Worm (Caenorhabditis elegans) whole organism, L2 larva: ENCODE data around the gene F13B12.2.

Source experiments
- F13H6.1 ChIP-seq: sonication (generic microtip); optimal IDR thresholded peaks from 2 replicates; lab custom pipeline; 2016; ENCODE audit warnings: missing genetic modification characterization, missing compliant biosample characterization
- R02D3.7 ChIP-seq: fragments of 150-350 bp; optimal IDR thresholded peaks from 2 replicates; lab custom pipeline; 2014; ENCODE audit warnings: missing biosample characterization, missing genetic modification characterization
- Y55F3AM.14 ChIP-seq: fragments of 200-800 bp; sonication (Bioruptor generic); optimal IDR thresholded peaks from 2 replicates; lab custom pipeline; 2018; ENCODE audit warnings: mild to moderate bottlenecking, missing genetic modification characterization, missing compliant biosample characterization
- ZK546.5 ChIP-seq: sonication (generic microtip); optimal IDR thresholded peaks from 2 replicates; lab custom pipeline; 2017; ENCODE audit warnings: missing biosample characterization, missing genetic modification characterization
- alr-1 ChIP-seq: fragments of 150-350 bp; optimal IDR thresholded peaks from 2 replicates; lab custom pipeline; 2014; ENCODE audit warnings: missing biosample characterization, missing genetic modification characterization
- ama-1 ChIP-seq: fragments of 150-350 bp; optimal IDR thresholded peaks from 2 replicates; lab custom pipeline; 2018; ENCODE audit warnings: inconsistent platforms
- ceh-16 ChIP-seq: fragments of 150-350 bp; optimal IDR thresholded peaks from 2 replicates; lab custom pipeline; 2014; ENCODE audit warnings: missing biosample characterization, missing genetic modification characterization
- ceh-82 ChIP-seq: fragments of 150-350 bp; optimal IDR thresholded peaks from 2 replicates; lab custom pipeline; 2014; ENCODE audit warnings: missing biosample characterization, missing genetic modification characterization
- crh-2 ChIP-seq: sonication (generic microtip); optimal IDR thresholded peaks from 2 replicates; lab custom pipeline; 2017; ENCODE audit warnings: missing biosample characterization, missing genetic modification characterization
- egl-27 ChIP-seq: sonication (generic microtip); optimal IDR thresholded peaks from 3 replicates; lab custom pipeline; 2017; ENCODE audit warnings: missing biosample characterization, missing genetic modification reagents, missing genetic modification characterization
- elt-1 ChIP-seq: fragments of 150-350 bp; optimal IDR thresholded peaks from 2 replicates; lab custom pipeline; 2014; ENCODE audit warnings: missing biosample characterization, missing genetic modification characterization
- elt-3 ChIP-seq: sonication (generic microtip); optimal IDR thresholded peaks from 2 replicates; lab custom pipeline; 2017; ENCODE audit warnings: missing biosample characterization, missing genetic modification characterization
- fos-1 ChIP-seq: fragments of 150-350 bp; optimal IDR thresholded peaks from 2 replicates; lab custom pipeline; 2014; ENCODE audit warnings: missing biosample characterization, missing genetic modification characterization
- lin-11 ChIP-seq: fragments of 150-350 bp; sonication (generic microtip); optimal IDR thresholded peaks from 2 replicates; lab custom pipeline; 2014; ENCODE audit warnings: missing biosample characterization, missing genetic modification characterization, inconsistent platforms, mixed read lengths
- lin-39 ChIP-seq: fragments of 150-350 bp; optimal IDR thresholded peaks from 2 replicates; lab custom pipeline; 2014; ENCODE audit warnings: missing biosample characterization, missing genetic modification reagents, missing genetic modification characterization
- lsy-2 ChIP-seq, 2 experiments: fragments of 150-350 bp in 1 of 2; sonication (generic microtip) in 1 of 2; optimal IDR thresholded peaks; 2 replicates each; lab custom pipeline; 2014 to 2017; ENCODE audit warnings: missing biosample characterization in 2 of 2, missing genetic modification characterization in 2 of 2
- mdl-1 ChIP-seq, 2 experiments: fragments of 150-350 bp in 1 of 2; sonication (generic microtip) in 1 of 2; optimal IDR thresholded peaks; 2 replicates each; lab custom pipeline; 2017; ENCODE audit warnings: missing biosample characterization in 2 of 2, missing genetic modification characterization in 2 of 2
- nhr-10 ChIP-seq: sonication (generic microtip); optimal IDR thresholded peaks from 2 replicates; lab custom pipeline; 2017; ENCODE audit warnings: missing biosample characterization, missing genetic modification characterization
- nhr-12 ChIP-seq: fragments of 150-350 bp; optimal IDR thresholded peaks from 2 replicates; lab custom pipeline; 2014; ENCODE audit warnings: missing biosample characterization, missing genetic modification characterization
- nhr-21 ChIP-seq: fragments of 150-350 bp; optimal IDR thresholded peaks from 2 replicates; lab custom pipeline; 2014; ENCODE audit warnings: missing biosample characterization, missing genetic modification characterization
- nhr-23 ChIP-seq: fragments of 150-350 bp; optimal IDR thresholded peaks from 2 replicates; lab custom pipeline; 2014; ENCODE audit warnings: missing biosample characterization, missing genetic modification reagents, missing genetic modification characterization
- nhr-25 ChIP-seq: fragments of 150-350 bp; sonication (generic microtip); optimal IDR thresholded peaks from 3 replicates; lab custom pipeline; 2014; ENCODE audit warnings: missing biosample characterization, missing genetic modification characterization
- nhr-6 ChIP-seq: fragments of 150-350 bp; optimal IDR thresholded peaks from 2 replicates; lab custom pipeline; 2014; ENCODE audit warnings: missing biosample characterization, missing genetic modification characterization
- peb-1 ChIP-seq: fragments of 150-350 bp; optimal IDR thresholded peaks from 2 replicates; lab custom pipeline; 2014; ENCODE audit warnings: missing biosample characterization, missing genetic modification characterization
- sem-4 ChIP-seq: fragments of 150-350 bp; optimal IDR thresholded peaks from 2 replicates; lab custom pipeline; 2014; ENCODE audit warnings: missing biosample characterization, missing genetic modification reagents, missing genetic modification characterization
- skn-1 ChIP-seq: sonication (generic microtip); optimal IDR thresholded peaks from 2 replicates; lab custom pipeline; 2017; ENCODE audit warnings: missing biosample characterization, missing genetic modification characterization
- sma-3 ChIP-seq: sonication (generic microtip); optimal IDR thresholded peaks from 2 replicates; lab custom pipeline; 2016; ENCODE audit warnings: missing genetic modification reagents, missing genetic modification characterization, missing compliant biosample characterization
- sma-9 ChIP-seq, 2 experiments: fragments of 150-350 bp in 1 of 2; sonication (generic microtip) in 1 of 2; optimal IDR thresholded peaks; 2 replicates each; lab custom pipeline; 2014 to 2016; ENCODE audit warnings: missing genetic modification characterization in 2 of 2, mild to moderate bottlenecking in 1 of 2, missing biosample characterization in 1 of 2, missing compliant biosample characterization in 1 of 2, missing genetic modification reagents in 1 of 2, moderate library complexity in 1 of 2
- unc-39 ChIP-seq: fragments of 150-350 bp; optimal IDR thresholded peaks from 2 replicates; lab custom pipeline; 2014; ENCODE audit warnings: missing biosample characterization, missing genetic modification characterization
- zag-1 ChIP-seq: fragments of 150-350 bp; optimal IDR thresholded peaks from 2 replicates; lab custom pipeline; 2014; ENCODE audit warnings: missing biosample characterization, missing genetic modification characterization
- ztf-1 ChIP-seq: fragments of 200-800 bp; sonication (Bioruptor generic); conservative IDR thresholded peaks from 2 replicates; pipeline ENCODE4 v1.3.6; 2022; ENCODE audit warnings: missing genetic modification characterization, missing compliant biosample characterization
- ztf-4 ChIP-seq: fragments of 150-350 bp; optimal IDR thresholded peaks from 2 replicates; lab custom pipeline; 2014; ENCODE audit warnings: missing biosample characterization, missing genetic modification characterization

Gene F13B12.2

DNA sequence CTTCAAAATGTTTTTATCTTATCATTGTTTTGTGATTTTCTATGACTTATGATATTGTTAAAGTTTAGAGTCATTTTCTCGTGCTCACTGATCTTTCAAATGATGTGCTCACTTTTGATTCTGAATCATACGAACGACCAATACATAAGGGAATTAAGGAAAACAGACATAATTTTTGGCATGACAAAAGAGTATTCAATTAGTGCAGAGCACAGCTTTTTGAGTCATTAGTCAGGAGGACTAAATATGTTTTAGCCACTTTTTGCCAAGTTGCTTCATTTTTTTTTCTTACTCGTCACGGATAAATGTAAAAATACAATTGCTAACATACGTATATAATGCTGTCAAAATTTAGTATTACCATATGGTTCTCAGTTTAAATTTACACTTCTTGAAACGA is at the start of gene F13B12.2:
TSS of gene F13B12.2 (minus strand) at position 2 of the 400 bp plus-strand sequence.
- TF ChIP-seq fos-1 (tag; lab: Kevin White, UChicago): peak; percentile 32
- TF ChIP-seq nhr-25 (tag; lab: Kevin White, UChicago): no peak
- peak; percentile 5 for TF ChIP-seq skn-1 (tag; lab: Kevin White, UChicago)

- TF ChIP-seq crh-2 (tag; lab: Kevin White, UChicago) (no peak), lsy-2 (tag; optimal IDR thresholded peaks at IDR 0.05; lab: Kevin White, UChicago) (no peak), F13H6.1 (no peak), ztf-4 (tag; lab: Kevin White, UChicago) (no peak), ceh-82 (tag; lab: Kevin White, UChicago) (no peak), ama-1 (no peak), alr-1 (no peak), nhr-12 (tag; lab: Kevin White, UChicago) (no peak), ceh-16 (tag; lab: Kevin White, UChicago) (no peak), egl-27 (tag; lab: Kevin White, UChicago) (no peak), ZK546.5 (tag; lab: Kevin White, UChicago) (no peak), sem-4 (tag; lab: Kevin White, UChicago) (no peak), zag-1 (tag; lab: Kevin White, UChicago) (no peak), R02D3.7 (tag; lab: Kevin White, UChicago) (no peak), lin-11 (tag; lab: Kevin White, UChicago) (no peak), nhr-23 (no peak), nhr-25 (tag; lab: Kevin White, UChicago) (no peak), sma-3 (GFP tag; lab: Kevin White, UChicago) (no peak)
- TF ChIP-seq, all 48 proteins: peak for 0
These were observed 46.3 kb upstream of the F13B12.2 start for ce11 chrIV:10475234-10475633.

- TF ChIP-seq nhr-10 (tag; lab: Kevin White, UChicago) (no peak), nhr-6 (tag; lab: Kevin White, UChicago) (no peak), nhr-23 (no peak), fos-1 (tag; lab: Kevin White, UChicago) (no peak), peb-1 (tag; lab: Kevin White, UChicago) (no peak), lin-39 (tag; lab: Kevin White, UChicago) (no peak), ceh-16 (tag; lab: Kevin White, UChicago) (no peak)
These were observed 43.5 kb upstream of the F13B12.2 start, which contains the start of gene bgnt-1.1 for ce11 chrIV:10472478-10472877. Gene bgnt-1.1, plus strand, starts transcription at chrIV:10472778.

DNA sequence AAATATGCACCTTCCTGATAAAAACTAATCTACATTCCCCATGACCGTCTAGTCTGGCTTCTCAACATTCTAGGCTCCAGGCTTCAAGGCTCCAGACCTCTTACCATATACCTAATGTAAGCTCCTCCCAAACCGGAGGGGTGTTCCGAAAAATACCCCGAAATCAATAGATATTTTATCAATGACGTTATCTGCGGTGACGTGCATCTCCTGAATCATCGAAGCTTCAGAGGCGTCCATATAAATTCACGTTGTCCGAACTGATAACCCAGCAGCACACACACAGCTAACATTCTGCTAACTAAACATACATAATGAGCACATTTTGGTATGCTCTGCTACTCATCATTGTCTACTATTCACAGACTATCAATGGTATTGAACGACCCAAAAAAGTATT is 40.6 kb upstream of the F13B12.2 start, which contains the start of gene ugt-44:
TSS of gene ugt-44 (plus strand) at position 248 of the 400 bp plus-strand sequence.
- peak; percentile 76 for TF ChIP-seq sma-9 (GFP tag; optimal IDR thresholded peaks at IDR 0.05; lab: Kevin White, UChicago)
- TF ChIP-seq sma-9 (tag; optimal IDR thresholded peaks at IDR 0.05; lab: Kevin White, UChicago): no peak
- peak; percentile 90 for TF ChIP-seq fos-1 (tag; lab: Kevin White, UChicago)
- no peak for TF ChIP-seq Y55F3AM.14

DNA sequence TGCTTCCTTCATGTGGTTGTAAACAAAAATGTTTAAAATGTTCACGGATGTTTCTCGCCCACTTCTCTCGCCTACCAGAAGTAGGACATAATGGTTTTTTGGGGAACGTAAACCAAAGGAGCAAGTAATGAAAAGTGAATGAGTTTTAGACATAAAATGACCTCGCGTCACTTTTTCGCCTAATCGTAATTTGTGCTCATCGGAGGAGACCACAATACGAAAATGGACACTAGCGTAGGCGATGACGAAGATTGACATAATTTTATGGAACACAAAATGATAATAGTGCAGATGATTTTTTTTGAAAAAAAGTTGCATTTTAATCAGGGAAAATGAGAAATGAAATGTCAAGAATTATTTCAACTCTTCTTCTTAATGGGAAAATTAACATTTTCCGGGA is 39.7 kb upstream of the F13B12.2 start:
- TF ChIP-seq fos-1 (tag; lab: Kevin White, UChicago) (peak; percentile 58), Y55F3AM.14 (no peak)
- TF ChIP-seq, all 48 proteins: peak for 1

DNA sequence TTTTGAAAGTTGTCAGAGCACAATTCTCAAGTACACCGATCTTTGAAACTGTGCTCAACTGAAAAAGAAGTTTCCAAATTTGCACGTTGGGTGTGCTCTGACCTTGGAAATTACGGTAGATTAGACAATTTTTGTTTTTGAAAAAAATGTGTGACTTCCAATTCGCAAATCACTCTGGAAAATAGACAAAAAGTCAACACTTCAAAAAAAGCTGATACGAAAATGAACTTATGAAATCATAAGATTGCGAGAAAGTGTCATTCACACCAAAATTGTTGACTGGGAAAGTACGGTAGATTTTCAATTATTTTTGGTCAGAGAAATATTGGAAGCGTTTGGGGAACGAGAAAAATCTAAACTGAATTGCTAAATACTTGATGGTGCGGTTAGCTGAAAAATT is 38.4 kb upstream of the F13B12.2 start:
- no peak for TF ChIP-seq lin-11 (tag; lab: Kevin White, UChicago)

DNA sequence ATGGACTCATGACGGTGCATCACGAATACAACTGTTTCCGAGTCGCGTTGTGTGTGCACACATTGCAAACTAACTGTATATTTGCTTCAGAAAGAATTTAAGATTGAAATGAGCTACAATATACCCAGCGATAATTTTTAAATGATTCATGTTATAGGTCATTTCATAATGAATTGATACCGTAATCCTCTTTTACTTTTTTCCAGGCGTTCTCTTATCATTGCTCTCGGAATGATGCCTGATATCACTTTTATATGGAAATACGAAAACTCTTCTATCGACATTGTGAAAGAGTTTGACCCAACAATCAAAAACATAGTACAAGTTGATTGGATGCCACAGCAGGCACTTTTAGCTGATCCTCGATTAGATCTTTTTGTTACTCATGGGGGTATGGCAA is 37.5 kb upstream of the F13B12.2 start:
- no peak for TF ChIP-seq lsy-2 (tag; optimal IDR thresholded peaks at IDR 0.05; lab: Kevin White, UChicago)
- no peak for TF ChIP-seq ztf-1
- TF ChIP-seq elt-3 (tag; lab: Kevin White, UChicago): no peak
- no peak for TF ChIP-seq ceh-16 (tag; lab: Kevin White, UChicago)
- TF ChIP-seq egl-27 (tag; lab: Kevin White, UChicago): no peak
- no peak for TF ChIP-seq unc-39 (tag; lab: Kevin White, UChicago)
- peak; percentile 91 for TF ChIP-seq fos-1 (tag; lab: Kevin White, UChicago)
- no peak for TF ChIP-seq elt-1
- no peak for TF ChIP-seq nhr-12 (tag; lab: Kevin White, UChicago)
- no peak for TF ChIP-seq mdl-1 (tag; optimal IDR thresholded peaks at IDR 0.05; lab: Kevin White, UChicago)
- no peak for TF ChIP-seq alr-1
- TF ChIP-seq lin-39 (tag; lab: Kevin White, UChicago): no peak
- no peak for TF ChIP-seq nhr-21 (tag; lab: Kevin White, UChicago)
- peak; percentile 59 for TF ChIP-seq sma-9 (GFP tag; optimal IDR thresholded peaks at IDR 0.05; lab: Kevin White, UChicago)
- TF ChIP-seq sma-9 (tag; optimal IDR thresholded peaks at IDR 0.05; lab: Kevin White, UChicago): no peak
